Fruit fly (Drosophila melanogaster): ENCODE results near the gene pck.

pck gene

DNA sequence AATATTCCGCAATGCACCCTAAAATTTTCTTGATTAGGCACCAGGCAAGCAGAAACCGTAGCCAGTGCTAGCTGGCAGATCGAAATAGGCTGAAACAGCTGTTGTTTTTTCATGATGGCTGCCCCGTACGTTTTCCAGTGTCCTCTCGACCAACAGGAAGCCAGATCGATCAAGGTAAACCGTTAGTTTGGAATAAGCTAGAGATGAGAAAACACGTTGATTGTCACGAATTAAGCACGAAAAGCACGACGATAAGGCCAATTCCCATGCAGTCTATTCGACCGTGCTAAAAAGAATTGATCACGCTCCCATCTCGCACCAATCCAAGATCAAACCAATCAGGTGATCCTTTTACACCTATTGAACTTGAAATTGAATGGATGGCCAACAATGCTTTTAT lies 15.6 kb upstream of the pck start:
- TF ChIP-seq N (GFP tag; optimal IDR thresholded peaks at IDR 0.05) = no peak
- TF ChIP-seq Dif (GFP tag; optimal IDR thresholded peaks at IDR 0.05; ENCODE audit: partially characterized antibody) = no peak
- TF ChIP-seq jim (GFP tag; optimal IDR thresholded peaks at IDR 0.05) = no peak
- TF ChIP-seq foxo (GFP tag; optimal IDR thresholded peaks at IDR 0.05) = no peak
- TF ChIP-seq Jra (GFP tag; optimal IDR thresholded peaks at IDR 0.05) = no peak
- no peak for TF ChIP-seq tai (GFP tag; optimal IDR thresholded peaks at IDR 0.05)
- no peak for TF ChIP-seq Mio (GFP tag; optimal IDR thresholded peaks at IDR 0.05)
- TF ChIP-seq CG9705 (GFP tag; optimal IDR thresholded peaks at IDR 0.05) = no peak
- TF ChIP-seq pan (optimal IDR thresholded peaks at IDR 0.05) = no peak
- TF ChIP-seq Hr83 (GFP tag; optimal IDR thresholded peaks at IDR 0.05; ENCODE audit: poor library complexity, severe bottlenecking) = no peak
- TF ChIP-seq brk (GFP tag; optimal IDR thresholded peaks at IDR 0.05) = no peak
- TF ChIP-seq Myc (optimal IDR thresholded peaks at IDR 0.05) = no peak
- no peak for TF ChIP-seq sv (GFP tag; optimal IDR thresholded peaks at IDR 0.05)
- no peak for TF ChIP-seq Rel (GFP tag; optimal IDR thresholded peaks at IDR 0.05)
- no peak for TF ChIP-seq Rel (tag; optimal IDR thresholded peaks at IDR 0.05)
- TF ChIP-seq Dfd (GFP tag; optimal IDR thresholded peaks at IDR 0.05) = no peak
- no peak for TF ChIP-seq h (GFP tag; optimal IDR thresholded peaks at IDR 0.05)
- no peak for TF ChIP-seq Hnf4 (GFP tag; optimal IDR thresholded peaks at IDR 0.05)
- no peak for TF ChIP-seq fru (GFP tag; optimal IDR thresholded peaks at IDR 0.05)

DNA sequence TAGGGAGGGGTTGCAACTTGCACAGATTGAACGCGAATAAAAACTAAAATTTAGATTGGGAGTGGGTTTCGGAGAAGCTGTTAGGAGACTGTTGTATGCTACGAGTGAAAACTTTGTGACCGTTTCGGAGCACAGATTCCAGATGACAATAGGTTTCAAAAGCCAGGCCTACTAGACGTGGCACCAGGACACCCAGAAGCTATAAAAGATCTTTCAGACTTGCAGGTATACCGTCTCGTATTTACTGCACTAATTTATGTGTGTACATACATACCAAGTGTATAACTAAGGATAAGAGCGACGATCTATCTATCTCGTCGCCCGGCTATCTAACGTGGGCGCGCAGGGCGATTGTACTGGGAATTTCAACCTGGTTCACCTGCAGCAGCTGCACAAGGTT lies 13.5 kb upstream of the pck start, which contains the start of gene CG14785:
TSS of gene CG14785 (minus strand) at position 101 of the 400 bp plus-strand sequence.
- TF ChIP-seq dmrt93B (GFP tag; optimal IDR thresholded peaks at IDR 0.05) (no peak), Mio (GFP tag; optimal IDR thresholded peaks at IDR 0.05) (no peak), Vsx2 (GFP tag; optimal IDR thresholded peaks at IDR 0.05; ENCODE audit: partially characterized antibody) (no peak), Myc (optimal IDR thresholded peaks at IDR 0.05) (no peak), Jra (GFP tag; optimal IDR thresholded peaks at IDR 0.05) (no peak), rgr (GFP tag; optimal IDR thresholded peaks at IDR 0.05) (no peak), dl (GFP tag; optimal IDR thresholded peaks at IDR 0.05; ENCODE audit: insufficient read depth in 1 of 2, partially characterized antibody in 2 of 2) (no peak), dsf (GFP tag; optimal IDR thresholded peaks at IDR 0.05; ENCODE audit: borderline replicate concordance) (no peak), sage (GFP tag; optimal IDR thresholded peaks at IDR 0.05) (no peak), GATAd (GFP tag; optimal IDR thresholded peaks at IDR 0.05) (no peak), lola (GFP tag; optimal IDR thresholded peaks at IDR 0.05) (no peak), woc (GFP tag; optimal IDR thresholded peaks at IDR 0.05) (no peak), Dif (GFP tag; optimal IDR thresholded peaks at IDR 0.05; ENCODE audit: partially characterized antibody) (no peak), Dfd (GFP tag; optimal IDR thresholded peaks at IDR 0.05) (no peak), HLH106 (tag; optimal IDR thresholded peaks at IDR 0.05) (no peak), Hnf4 (GFP tag; optimal IDR thresholded peaks at IDR 0.05) (no peak), foxo (GFP tag; optimal IDR thresholded peaks at IDR 0.05) (no peak), ey (GFP tag; optimal IDR thresholded peaks at IDR 0.05) (no peak), Hr83 (GFP tag; optimal IDR thresholded peaks at IDR 0.05; ENCODE audit: poor library complexity, severe bottlenecking) (no peak), brk (GFP tag; optimal IDR thresholded peaks at IDR 0.05) (no peak)

dm6 chrX:1460278-1460872 lies 10.1 kb upstream of the pck start, which contains the start of gene Lrpprc2:
TSS of gene Lrpprc2 (minus strand) at chrX:1460617.
- TF ChIP-seq Dfd (GFP tag; optimal IDR thresholded peaks at IDR 0.05) (no peak), sage (GFP tag; optimal IDR thresholded peaks at IDR 0.05) (no peak), ey (GFP tag; optimal IDR thresholded peaks at IDR 0.05) (no peak), lola (GFP tag; optimal IDR thresholded peaks at IDR 0.05) (no peak), fru (GFP tag; optimal IDR thresholded peaks at IDR 0.05) (no peak), usp (GFP tag; optimal IDR thresholded peaks at IDR 0.05) (no peak), rgr (GFP tag; optimal IDR thresholded peaks at IDR 0.05) (no peak), sv (GFP tag; optimal IDR thresholded peaks at IDR 0.05) (no peak), OdsH (GFP tag; optimal IDR thresholded peaks at IDR 0.05) (no peak), Hr78 (GFP tag; optimal IDR thresholded peaks at IDR 0.05) (no peak), dl (GFP tag; optimal IDR thresholded peaks at IDR 0.05; ENCODE audit: insufficient read depth in 1 of 2, partially characterized antibody in 2 of 2) (no peak), psq (GFP tag; optimal IDR thresholded peaks at IDR 0.05) (no peak), Jra (GFP tag; optimal IDR thresholded peaks at IDR 0.05) (no peak), foxo (GFP tag; optimal IDR thresholded peaks at IDR 0.05) (no peak), brk (GFP tag; optimal IDR thresholded peaks at IDR 0.05) (no peak)

DNA sequence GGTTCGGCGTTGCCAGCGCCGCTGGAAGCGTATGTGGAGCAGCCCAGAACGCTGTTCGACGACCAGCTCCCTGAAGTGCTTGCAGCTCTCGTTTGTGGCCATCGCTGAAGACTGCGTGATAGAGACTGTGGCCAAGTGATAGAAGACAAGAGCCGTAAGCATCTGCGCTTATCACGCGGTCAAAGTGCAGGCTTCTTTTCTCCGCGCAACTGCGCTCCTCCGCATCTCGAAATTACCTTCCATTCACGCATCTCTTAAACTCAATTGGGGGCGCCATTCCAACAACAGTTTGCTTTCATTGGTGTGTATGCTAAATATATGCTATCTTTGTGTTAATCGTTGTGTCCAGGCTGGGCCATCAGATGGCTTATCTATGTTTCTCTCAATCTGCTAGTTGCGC lies 8.9 kb upstream of the pck start, which contains the start of gene CG14787:
TSS of gene CG14787 (minus strand) at position 133 of the 400 bp plus-strand sequence.
- TF ChIP-seq dmrt93B (GFP tag; optimal IDR thresholded peaks at IDR 0.05) = no peak

Data from whole organism, wandering third instar larva.